Worm (Caenorhabditis elegans) whole organism, L4 larva: Measurements from ENCODE around the gene mrps-35.
A peak's percentile ranks its signal among the peaks of the same experiment; 100 is the strongest.

Experiments used
- Y48G9A.11 ChIP-seq: fragments of 200-800 bp; sonication (Bioruptor generic); IDR thresholded peaks from 2 replicates; pipeline ENCODE4 v1.3.6; 2022; ENCODE audit warnings: missing genetic modification reagents, missing genetic modification characterization, missing compliant biosample characterization
- aha-1 ChIP-seq: fragments of 150-350 bp; peaks from one replicate; lab custom pipeline; 2014; ENCODE audit warnings: missing biosample characterization, missing genetic modification characterization
- arid-1 ChIP-seq: fragments of 200-800 bp; sonication (Bioruptor generic); conservative IDR thresholded peaks from 2 replicates; pipeline ENCODE4 v1.3.6; 2022; ENCODE audit warnings: missing genetic modification reagents, missing genetic modification characterization, missing compliant biosample characterization
- attf-4 ChIP-seq: sonication (generic microtip); optimal IDR thresholded peaks from 3 replicates; lab custom pipeline; 2017; ENCODE audit warnings: missing biosample characterization, missing genetic modification characterization
- ceh-20 ChIP-seq: fragments of 200-800 bp; sonication (Bioruptor generic); IDR thresholded peaks from 2 replicates; pipeline ENCODE4 v1.3.6; 2022; ENCODE audit warnings: missing genetic modification reagents, missing genetic modification characterization, missing compliant biosample characterization
- ceh-28 ChIP-seq: fragments of 150-350 bp; optimal IDR thresholded peaks from 2 replicates; lab custom pipeline; 2014; ENCODE audit warnings: missing biosample characterization, missing genetic modification reagents, missing genetic modification characterization
- hlh-11 ChIP-seq: fragments of 200-800 bp; sonication (Bioruptor generic); optimal IDR thresholded peaks from 2 replicates; lab custom pipeline; 2018; ENCODE audit warnings: mild to moderate bottlenecking, missing genetic modification characterization, missing compliant biosample characterization
- lin-13 ChIP-seq: fragments of 150-350 bp; optimal IDR thresholded peaks from 2 replicates; lab custom pipeline; 2014; ENCODE audit warnings: missing biosample characterization, missing genetic modification reagents, missing genetic modification characterization
- lin-15B ChIP-seq: fragments of 150-350 bp; sonication (generic microtip); optimal IDR thresholded peaks from 3 replicates; lab custom pipeline; 2014; ENCODE audit warnings: missing biosample characterization, missing genetic modification characterization
- nhr-237 ChIP-seq: sonication (generic microtip); optimal IDR thresholded peaks from 2 replicates; lab custom pipeline; 2017; ENCODE audit warnings: missing biosample characterization, missing genetic modification characterization
- nhr-42 ChIP-seq: fragments of 200-800 bp; sonication (Bioruptor generic); IDR thresholded peaks from 2 replicates; pipeline ENCODE4 v1.3.6; 2022; ENCODE audit warnings: missing genetic modification characterization, missing compliant biosample characterization
- pqm-1 ChIP-seq: sonication (generic microtip); optimal IDR thresholded peaks from 2 replicates; lab custom pipeline; 2017; ENCODE audit warnings: missing biosample characterization, missing genetic modification characterization
- saeg-2 ChIP-seq: fragments of 200-800 bp; sonication (Bioruptor generic); IDR thresholded peaks from 2 replicates; pipeline ENCODE4 v1.3.6; 2022; ENCODE audit warnings: missing genetic modification reagents, missing genetic modification characterization, missing compliant biosample characterization
- sdz-12 ChIP-seq: fragments of 200-800 bp; sonication (Bioruptor generic); optimal IDR thresholded peaks from 2 replicates; lab custom pipeline; 2018; ENCODE audit warnings: mild to moderate bottlenecking, missing genetic modification characterization, missing compliant biosample characterization
- unc-62 ChIP-seq, 3 experiments: fragments of 150-350 bp in 1 of 3; sonication (generic microtip); optimal IDR thresholded peaks in 2 of 3; peaks in 1 of 3; 1 replicate in 1 of 3; 2 replicates in 2 of 3; lab custom pipeline; 2014 to 2017; ENCODE audit warnings: missing biosample characterization in 3 of 3, missing genetic modification characterization in 3 of 3, missing genetic modification reagents in 3 of 3, missing genotype in 1 of 3
- zag-1 ChIP-seq: fragments of 150-350 bp; optimal IDR thresholded peaks from 2 replicates; lab custom pipeline; 2014; ENCODE audit warnings: missing biosample characterization, missing genetic modification characterization
- zfp-3 ChIP-seq: fragments of 200-800 bp; sonication (Bioruptor generic); conservative IDR thresholded peaks from 2 replicates; pipeline ENCODE4 v1.3.6; 2022; ENCODE audit warnings: missing genetic modification reagents, missing genetic modification characterization, missing compliant biosample characterization

mrps-35 gene

DNA sequence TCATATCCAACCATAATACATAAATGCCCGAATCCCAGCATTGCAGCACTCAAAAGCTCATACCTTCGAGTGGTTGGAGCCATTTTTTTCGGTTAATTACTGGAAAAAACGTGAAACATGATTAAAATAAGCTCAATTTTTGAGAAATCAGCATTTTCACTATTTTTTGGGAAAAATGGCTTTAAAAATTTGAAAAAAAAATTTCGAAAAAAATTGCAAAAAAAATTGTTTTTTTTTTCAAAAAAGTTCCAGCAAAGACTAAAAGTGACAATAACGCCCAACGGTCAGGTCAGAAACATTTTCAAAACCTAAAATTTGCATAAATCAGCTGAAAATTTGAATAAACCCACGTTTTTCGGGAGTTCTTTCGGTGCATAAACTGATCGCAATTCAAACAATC is 43.6 kb downstream of the mrps-35 start, which contains the start of gene Y39B6A.29:
Gene Y39B6A.29 (minus strand): TSS at position 101 of the 400 bp plus-strand sequence.
- no peak for TF ChIP-seq saeg-2 (GFP tag; lab: Robert Waterston, UW)
- no peak for TF ChIP-seq zfp-3 (GFP tag; lab: Robert Waterston, UW)
- TF ChIP-seq nhr-237: no peak
- TF ChIP-seq sdz-12: no peak

DNA sequence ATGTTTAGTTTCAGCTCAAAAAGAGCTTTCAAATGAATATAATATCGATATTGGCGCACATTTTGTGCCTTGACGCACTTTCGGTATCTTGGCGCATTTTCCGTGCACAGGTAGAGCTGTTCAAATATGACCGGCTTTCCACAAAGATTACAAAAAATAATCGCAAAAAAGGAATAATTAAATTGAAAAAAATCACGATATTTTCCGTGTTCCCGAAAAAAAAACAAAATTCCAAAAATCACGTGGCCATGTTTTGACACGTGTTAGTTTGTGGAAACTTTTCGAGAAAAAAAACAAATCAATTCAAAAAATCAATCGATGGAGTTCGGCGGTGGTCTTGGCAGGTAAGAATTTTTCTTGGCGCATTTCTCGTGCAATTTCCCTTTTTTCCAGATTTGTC is 45.1 kb downstream of the mrps-35 start, which contains the start of gene Y39B6A.25:
Gene Y39B6A.25 (plus strand): TSS at position 301 of the 400 bp plus-strand sequence.
- TF ChIP-seq ceh-20 (GFP tag; lab: Robert Waterston, UW) (no peak), hlh-11 (tag; lab: Kevin White, UChicago) (no peak), zag-1 (no peak), unc-62 (GFP tag; optimal IDR thresholded peaks at IDR 0.05 in 1 of 2; lab: Kevin White, UChicago) (peak in 1 of 2 experiments; percentile 56), unc-62 (tag; optimal IDR thresholded peaks at IDR 0.05; lab: Kevin White, UChicago) (no peak), attf-4 (no peak)

DNA sequence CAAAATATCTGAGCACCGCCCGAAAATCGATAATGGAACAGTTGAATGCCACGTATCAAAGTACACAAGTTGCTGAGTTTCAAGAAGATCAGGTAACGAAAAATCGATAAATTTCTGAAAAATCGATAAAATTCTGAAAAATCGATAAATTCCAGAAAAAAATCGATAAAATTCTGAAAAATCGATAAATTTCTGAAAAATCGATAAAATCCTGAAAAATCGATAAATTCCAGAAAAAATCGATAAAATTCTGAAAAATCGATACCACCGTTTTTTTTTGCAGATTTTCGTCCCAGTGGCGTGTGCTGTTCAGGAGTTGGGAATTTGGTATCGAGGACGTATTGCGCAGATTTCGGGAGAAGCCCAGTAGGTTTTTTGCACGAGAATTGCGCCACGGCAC is 46.2 kb downstream of the mrps-35 start:
- TF ChIP-seq lin-15B: no peak
- no peak for TF ChIP-seq hlh-11 (tag; lab: Kevin White, UChicago)
- TF ChIP-seq ceh-28 (tag; lab: Kevin White, UChicago): peak; percentile 97
- TF ChIP-seq lin-13: no peak
- no peak for TF ChIP-seq pqm-1
- TF ChIP-seq aha-1 (tag; lab: Kevin White, UChicago): peak; percentile 45

DNA sequence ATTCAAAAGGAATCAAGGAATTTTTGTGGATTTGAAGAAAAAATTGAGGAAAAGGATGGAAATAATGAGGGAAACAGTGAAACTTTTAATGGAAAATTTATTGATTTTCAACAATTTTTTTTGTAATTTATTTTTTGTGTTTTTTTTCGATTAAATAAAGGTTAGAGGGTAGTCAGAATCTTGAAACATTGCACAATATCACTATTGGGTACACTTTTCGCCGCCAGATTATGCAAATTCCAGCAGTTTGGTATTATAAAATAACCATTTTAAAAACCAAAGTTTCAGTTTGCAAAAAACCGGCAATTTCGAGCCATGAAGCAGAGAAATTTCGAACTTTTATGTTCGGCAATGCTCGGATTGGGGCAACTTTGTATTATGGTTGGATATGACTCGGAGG is 50.4 kb downstream of the mrps-35 start, which contains the start of gene Y39B6A.27:
Gene Y39B6A.27 (plus strand): TSS at position 301 of the 400 bp plus-strand sequence.
- TF ChIP-seq Y48G9A.11 (GFP tag; lab: Robert Waterston, UW) (no peak), nhr-42 (GFP tag; lab: Robert Waterston, UW) (no peak), arid-1 (GFP tag; lab: Robert Waterston, UW) (no peak)
